Worm (Caenorhabditis elegans): ENCODE data around the gene him-8.

ce11 chrIV:10590649-10591048, 28.9 kb downstream of the him-8 start, which contains the start of the genes C43F9.5 and nkb-2:
- no peak for TF ChIP-seq ztf-11 (tag; optimal IDR thresholded peaks at IDR 0.05)
- no peak for TF ChIP-seq unc-39 (tag; optimal IDR thresholded peaks at IDR 0.05)
- no peak for TF ChIP-seq zag-1 (tag; optimal IDR thresholded peaks at IDR 0.05)
- TF ChIP-seq ceh-62 (tag; optimal IDR thresholded peaks at IDR 0.05), result no peak
- TF ChIP-seq ceh-20 (GFP tag; IDR thresholded peaks at IDR 0.05), result no peak
- TF ChIP-seq attf-4 (tag; optimal IDR thresholded peaks at IDR 0.05), result no peak

Measured in whole organism, L4 larva.